Fruit fly (Drosophila melanogaster) whole organism, prepupa: Measurements from ENCODE around the gene CG3368.

Experiments used
- Blimp-1 ChIP-seq: fragments of 200-800 bp; sonication (Bioruptor generic); optimal IDR thresholded peaks from 3 replicates; lab custom pipeline; 2017; ENCODE audit warnings: missing biosample characterization, missing genetic modification characterization, mild to moderate bottlenecking, moderate library complexity, missing genetic modification reagents
- CG10669 ChIP-seq: fragments of 200-800 bp; sonication (Bioruptor generic); optimal IDR thresholded peaks from 3 replicates; lab custom pipeline; 2018; ENCODE audit warnings: missing biosample characterization, mild to moderate bottlenecking, missing genetic modification characterization, moderate library complexity
- CG11762 ChIP-seq: fragments of 200-800 bp; sonication (Bioruptor generic); optimal IDR thresholded peaks from 3 replicates; lab custom pipeline; 2016; ENCODE audit warnings: missing biosample characterization, missing genetic modification characterization; ENCODE audit not compliant: insufficient read depth
- CG15336 ChIP-seq: fragments of 200-800 bp; sonication (Bioruptor generic); IDR thresholded peaks from 2 replicates; pipeline ENCODE4 v1.3.6; 2022; ENCODE audit warnings: missing biosample characterization, missing genetic modification characterization
- CG1621 ChIP-seq: fragments of 200-800 bp; sonication (Bioruptor generic); optimal IDR thresholded peaks from 3 replicates; lab custom pipeline; 2018; ENCODE audit warnings: missing biosample characterization, mild to moderate bottlenecking, missing genetic modification characterization
- CG16779 ChIP-seq: fragments of 200-800 bp; sonication (Bioruptor generic); optimal IDR thresholded peaks from 3 replicates; lab custom pipeline; 2017; ENCODE audit warnings: missing biosample characterization, mild to moderate bottlenecking, missing genetic modification characterization
- CG3032 ChIP-seq: fragments of 200-800 bp; optimal IDR thresholded peaks from 2 replicates; lab custom pipeline; 2019; ENCODE audit warnings: missing biosample characterization, mild to moderate bottlenecking, missing genetic modification characterization, moderate library complexity
- CG31627 ChIP-seq: fragments of 200-800 bp; sonication (Bioruptor generic); optimal IDR thresholded peaks from 3 replicates; lab custom pipeline; 2016; ENCODE audit warnings: missing biosample characterization, missing genetic modification characterization
- CG3919 ChIP-seq: fragments of 200-800 bp; sonication (Bioruptor generic); optimal IDR thresholded peaks from 3 replicates; lab custom pipeline; 2016; ENCODE audit warnings: missing biosample characterization, missing genetic modification characterization
- CG4318 ChIP-seq: fragments of 200-800 bp; sonication (Bioruptor generic); optimal IDR thresholded peaks from 3 replicates; lab custom pipeline; 2017; ENCODE audit warnings: missing biosample characterization, mild to moderate bottlenecking, missing genetic modification characterization
- CG6276 ChIP-seq: fragments of 200-800 bp; sonication (Bioruptor generic); optimal IDR thresholded peaks from 2 replicates; lab custom pipeline; 2017; ENCODE audit warnings: missing biosample characterization, mild to moderate bottlenecking, missing genetic modification characterization
- CG6792 ChIP-seq: fragments of 200-800 bp; sonication (Bioruptor generic); optimal IDR thresholded peaks from 3 replicates; lab custom pipeline; 2016; ENCODE audit warnings: missing biosample characterization, missing genetic modification characterization
- CG6854 ChIP-seq: fragments of 200-800 bp; sonication (Bioruptor generic); optimal IDR thresholded peaks from 2 replicates; lab custom pipeline; 2017; ENCODE audit warnings: missing biosample characterization, mild to moderate bottlenecking, missing genetic modification characterization
- CG7368 ChIP-seq: fragments of 200-800 bp; sonication (Bioruptor generic); optimal IDR thresholded peaks from 3 replicates; lab custom pipeline; 2016; ENCODE audit warnings: missing biosample characterization, missing genetic modification characterization
- CG8119 ChIP-seq: fragments of 200-800 bp; sonication (Bioruptor generic); IDR thresholded peaks from 3 replicates; pipeline ENCODE4 v1.3.6; 2022; ENCODE audit warnings: missing biosample characterization, missing genetic modification characterization
- CG8319 ChIP-seq: fragments of 200-800 bp; sonication (Bioruptor generic); optimal IDR thresholded peaks from 3 replicates; lab custom pipeline; 2016; ENCODE audit warnings: missing biosample characterization, missing genetic modification characterization
- CG9139 ChIP-seq: fragments of 200-800 bp; sonication (Bioruptor generic); optimal IDR thresholded peaks from 3 replicates; lab custom pipeline; 2017; ENCODE audit warnings: missing biosample characterization, mild to moderate bottlenecking, missing genetic modification characterization
- Eip75B ChIP-seq: fragments of 200-800 bp; sonication (Bioruptor generic); optimal IDR thresholded peaks from 3 replicates; lab custom pipeline; 2016; ENCODE audit warnings: missing biosample characterization, missing genetic modification characterization
- Eip78C ChIP-seq: fragments of 200-800 bp; sonication (Bioruptor generic); peaks from one replicate; lab custom pipeline; 2016; ENCODE audit warnings: missing biosample characterization, missing genetic modification characterization
- Eip93F ChIP-seq: fragments of 200-800 bp; sonication (Bioruptor generic); optimal IDR thresholded peaks from 2 replicates; lab custom pipeline; 2016; ENCODE audit warnings: missing biosample characterization, mild to moderate bottlenecking, missing genetic modification characterization
- Ets96B ChIP-seq: fragments of 200-800 bp; optimal IDR thresholded peaks from 2 replicates; lab custom pipeline; 2019; ENCODE audit warnings: missing biosample characterization, mild to moderate bottlenecking, missing genetic modification characterization, moderate library complexity
- Hr4 ChIP-seq: fragments of 200-800 bp; sonication (Bioruptor generic); optimal IDR thresholded peaks from 3 replicates; lab custom pipeline; 2016; ENCODE audit warnings: missing biosample characterization, missing genetic modification characterization
- Lpt ChIP-seq: fragments of 200-800 bp; sonication (Bioruptor generic); optimal IDR thresholded peaks from 3 replicates; lab custom pipeline; 2016; ENCODE audit warnings: missing biosample characterization, missing genetic modification characterization
- Met ChIP-seq: fragments of 200-800 bp; sonication (Bioruptor generic); optimal IDR thresholded peaks from 3 replicates; lab custom pipeline; 2016; ENCODE audit warnings: missing biosample characterization, missing genetic modification characterization
- Smox ChIP-seq: fragments of 200-800 bp; sonication (Bioruptor generic); optimal IDR thresholded peaks from 3 replicates; lab custom pipeline; 2016; ENCODE audit warnings: missing biosample characterization, missing genetic modification characterization
- Sox102F ChIP-seq: fragments of 200-800 bp; sonication (Bioruptor generic); optimal IDR thresholded peaks from 2 replicates; lab custom pipeline; 2016; ENCODE audit warnings: missing biosample characterization, mild to moderate bottlenecking, missing genetic modification characterization
- Sox14 ChIP-seq: fragments of 200-800 bp; sonication (Bioruptor generic); optimal IDR thresholded peaks from 3 replicates; lab custom pipeline; 2016; ENCODE audit warnings: missing biosample characterization, missing genetic modification characterization
- Sox15 ChIP-seq: fragments of 200-800 bp; sonication (Bioruptor generic); optimal IDR thresholded peaks from 3 replicates; lab custom pipeline; 2016; ENCODE audit warnings: missing biosample characterization, missing genetic modification characterization
- achi ChIP-seq: fragments of 200-800 bp; sonication (Bioruptor generic); optimal IDR thresholded peaks from 3 replicates; lab custom pipeline; 2016; ENCODE audit warnings: missing biosample characterization, missing genetic modification characterization
- acj6 ChIP-seq: fragments of 200-800 bp; sonication (Bioruptor generic); optimal IDR thresholded peaks from 3 replicates; lab custom pipeline; 2016; ENCODE audit warnings: missing biosample characterization, missing genetic modification characterization
- cyc ChIP-seq: fragments of 200-800 bp; sonication (Bioruptor generic); optimal IDR thresholded peaks from 3 replicates; lab custom pipeline; 2016; ENCODE audit warnings: missing biosample characterization, missing genetic modification characterization
- dsx ChIP-seq: fragments of 200-800 bp; optimal IDR thresholded peaks from 3 replicates; lab custom pipeline; 2019; ENCODE audit warnings: missing biosample characterization, mild to moderate bottlenecking, missing genetic modification characterization, moderate library complexity; ENCODE audit not compliant: poor library complexity, severe bottlenecking
- eg ChIP-seq: fragments of 200-800 bp; sonication (Bioruptor generic); IDR thresholded peaks from 3 replicates; pipeline ENCODE4 v1.3.6; 2022; ENCODE audit warnings: missing biosample characterization, missing genetic modification characterization
- fd59A ChIP-seq: fragments of 200-800 bp; sonication (Bioruptor generic); optimal IDR thresholded peaks from 2 replicates; lab custom pipeline; 2017; ENCODE audit warnings: missing biosample characterization, mild to moderate bottlenecking, missing genetic modification characterization, missing genetic modification reagents
- fd85E ChIP-seq: fragments of 200-800 bp; sonication (Bioruptor generic); optimal IDR thresholded peaks from 3 replicates; lab custom pipeline; 2016; ENCODE audit warnings: missing biosample characterization, missing genetic modification characterization
- net ChIP-seq: fragments of 200-800 bp; sonication (Bioruptor generic); optimal IDR thresholded peaks from 3 replicates; lab custom pipeline; 2016; ENCODE audit warnings: missing biosample characterization, missing genetic modification characterization
- pdm3 ChIP-seq: fragments of 200-800 bp; sonication (Bioruptor generic); optimal IDR thresholded peaks from 3 replicates; lab custom pipeline; 2016; ENCODE audit warnings: missing biosample characterization, missing genetic modification characterization
- salr ChIP-seq, 2 experiments: fragments of 200-800 bp; sonication (Bioruptor generic); optimal IDR thresholded peaks; 3 replicates each; lab custom pipeline; 2016 to 2018; ENCODE audit warnings: missing biosample characterization in 2 of 2, missing genetic modification characterization in 2 of 2, mild to moderate bottlenecking in 1 of 2
- ss ChIP-seq, 2 experiments: fragments of 200-800 bp; sonication (Bioruptor generic); optimal IDR thresholded peaks; 2 replicates in 1 of 2; 3 replicates in 1 of 2; lab custom pipeline; 2017 to 2018; ENCODE audit warnings: mild to moderate bottlenecking in 2 of 2, missing biosample characterization in 2 of 2, missing genetic modification characterization in 2 of 2, moderate library complexity in 1 of 2
- svp ChIP-seq: fragments of 200-800 bp; sonication (Bioruptor generic); peaks from one replicate; lab custom pipeline; 2016; ENCODE audit warnings: missing biosample characterization, missing genetic modification characterization
- topi ChIP-seq: fragments of 200-800 bp; sonication (Bioruptor generic); optimal IDR thresholded peaks from 3 replicates; lab custom pipeline; 2016; ENCODE audit warnings: missing biosample characterization, missing genetic modification characterization
- vri ChIP-seq: fragments of 200-800 bp; sonication (Bioruptor generic); optimal IDR thresholded peaks from 3 replicates; lab custom pipeline; 2016; ENCODE audit warnings: missing biosample characterization, mild to moderate bottlenecking, missing genetic modification characterization

CG3368 gene

DNA sequence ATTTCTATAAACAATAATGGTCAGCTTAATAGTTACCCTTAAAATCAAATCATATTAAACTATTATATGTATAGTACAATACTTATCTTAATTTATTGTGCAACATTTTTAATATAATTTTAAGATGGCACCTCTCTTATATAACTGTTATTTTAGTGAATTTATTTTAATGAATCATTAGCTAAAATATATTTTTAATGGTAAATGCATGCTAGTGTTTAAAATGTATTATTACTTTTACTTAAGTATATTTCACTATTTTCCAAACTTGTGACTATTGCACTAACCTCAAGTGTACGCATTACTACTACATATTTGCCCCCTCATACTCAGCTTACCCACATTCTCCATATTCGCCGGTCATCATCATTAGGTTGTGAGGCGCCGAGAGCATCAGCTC, 37.3 kb upstream of the CG3368 start (continued):
- TF ChIP-seq CG6854 (GFP tag; lab: Kevin White, UChicago) (no peak), CG6792 (peak; percentile 25), Smox (GFP tag; lab: Kevin White, UChicago) (no peak), CG8119 (GFP tag; lab: Robert Waterston, UW) (peak; percentile 87), CG31627 (GFP tag; lab: Kevin White, UChicago) (no peak), CG3032 (peak; percentile 82), achi (GFP tag; lab: Kevin White, UChicago) (peak; percentile 68), fd85E (GFP tag; lab: Kevin White, UChicago) (no peak), CG8319 (GFP tag; lab: Kevin White, UChicago) (no peak), CG6276 (GFP tag; lab: Kevin White, UChicago) (peak; percentile 31)

DNA sequence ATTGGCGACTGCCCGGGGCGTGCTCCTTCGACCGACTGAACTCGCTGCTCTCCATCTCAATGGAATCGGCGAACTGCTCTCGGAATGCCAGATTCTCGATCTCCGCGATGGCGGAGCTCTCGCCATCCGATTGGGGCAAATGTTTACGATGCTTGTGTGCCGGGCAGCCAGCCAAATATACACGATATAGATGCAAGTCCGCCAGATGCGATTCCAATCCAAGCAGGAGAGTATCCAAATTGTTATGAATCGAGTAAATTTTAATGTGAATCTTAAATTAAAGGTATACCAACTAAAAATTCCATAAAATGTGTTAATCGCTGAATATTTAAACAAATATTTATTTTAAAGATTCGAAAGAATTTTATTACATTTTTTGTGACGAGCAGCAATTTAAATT, 35.7 kb upstream of the CG3368 start, which contains the start of gene CG5984:
Gene CG5984, minus strand, starts transcription at position 101 of the 400 bp plus-strand sequence.
- TF ChIP-seq svp (peak; percentile 17), CG11762 (no peak)

DNA sequence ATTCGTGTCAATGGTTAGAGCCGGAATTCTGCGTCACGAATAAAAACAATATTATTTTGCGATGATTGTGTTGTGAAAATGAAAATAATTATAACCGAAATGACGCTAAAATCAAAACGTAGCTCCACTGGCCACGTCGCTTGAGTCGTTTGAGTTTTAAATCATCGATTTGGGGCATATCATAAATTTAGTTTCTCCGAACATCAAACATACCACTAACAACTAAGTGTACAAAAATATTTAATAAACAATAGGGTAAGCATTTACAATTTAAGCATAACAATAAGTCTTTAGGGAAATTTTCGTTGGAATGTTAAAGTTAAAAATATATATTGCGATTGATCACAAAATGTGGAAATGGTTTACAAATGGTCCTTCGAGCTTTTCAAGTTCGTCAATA, 32.7 kb upstream of the CG3368 start, which contains the start of the genes TTLL6B and TfIIA-L:
Gene TTLL6B, minus strand, starts transcription at position 101 of the 400 bp plus-strand sequence.
Gene TfIIA-L, plus strand, starts transcription at position 206 of the 400 bp plus-strand sequence.
- TF ChIP-seq dsx (GFP tag; lab: Kevin White, UChicago) (no peak), pdm3 (GFP tag; lab: Kevin White, UChicago) (no peak), fd85E (GFP tag; lab: Kevin White, UChicago) (no peak), CG10669 (no peak), fd59A (GFP tag; lab: Kevin White, UChicago) (no peak), Lpt (GFP tag; lab: Kevin White, UChicago) (no peak), cyc (no peak), Met (no peak), CG6792 (no peak), ss (GFP tag; optimal IDR thresholded peaks at IDR 0.05; lab: Kevin White, UChicago) (no peak), CG8319 (GFP tag; lab: Kevin White, UChicago) (no peak)

DNA sequence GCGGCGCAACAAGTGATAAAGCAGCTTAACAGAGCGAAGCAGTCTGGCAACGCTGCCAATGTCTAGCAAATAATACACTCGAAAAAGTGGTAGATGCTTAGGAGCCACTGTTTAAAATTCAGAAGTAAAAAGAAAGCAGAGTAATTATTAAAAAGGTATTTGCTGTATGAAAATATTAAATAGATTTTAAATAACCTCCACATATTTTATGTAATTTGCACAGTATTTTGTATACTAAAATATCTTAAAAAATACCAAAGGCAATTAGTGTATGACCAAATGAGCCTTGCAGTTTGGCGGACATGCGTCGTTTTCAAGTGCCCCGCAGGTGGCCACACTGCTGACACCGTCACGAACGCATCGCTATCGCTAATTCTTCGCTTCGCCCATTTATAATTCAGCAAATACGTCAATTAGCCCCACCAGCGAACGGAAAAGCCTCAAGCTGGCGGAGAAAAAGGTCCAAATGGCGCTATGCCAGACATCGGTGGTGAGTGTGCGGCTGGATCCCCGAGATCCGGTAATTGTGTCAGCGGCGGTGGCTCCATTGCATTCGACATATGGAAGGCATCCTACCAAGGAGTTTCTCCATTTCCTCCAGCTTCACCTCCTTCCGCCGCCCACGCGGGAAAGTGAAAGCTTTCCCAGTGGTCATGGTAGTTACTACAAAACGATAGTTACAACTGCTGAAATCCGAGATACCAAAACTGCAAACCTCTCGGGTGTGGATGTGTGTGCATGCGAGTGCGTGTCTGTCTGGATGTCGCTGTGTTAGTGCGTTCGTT, 30.3 kb upstream of the CG3368 start, which contains the start of gene pll:
Gene pll, minus strand, starts transcription at position 47 of the 785 bp plus-strand sequence.
- TF ChIP-seq CG3032 = peak; percentile 80
- no peak for TF ChIP-seq CG1621 (tag; lab: Kevin White, UChicago)
- no peak for TF ChIP-seq Hr4 (GFP tag; lab: Kevin White, UChicago)
- peak; percentile 94 for TF ChIP-seq svp
- peak; percentile 89 for TF ChIP-seq CG3919 (GFP tag; lab: Kevin White, UChicago)
- TF ChIP-seq CG8119 (GFP tag; lab: Robert Waterston, UW) = peak; percentile 75
- no peak for TF ChIP-seq Eip75B (GFP tag; lab: Kevin White, UChicago)
- no peak for TF ChIP-seq vri (GFP tag; lab: Kevin White, UChicago)
- no peak for TF ChIP-seq Met
- TF ChIP-seq CG6276 (GFP tag; lab: Kevin White, UChicago) = no peak
- no peak for TF ChIP-seq CG8319 (GFP tag; lab: Kevin White, UChicago)
- peak; percentile 65 for TF ChIP-seq dsx (GFP tag; lab: Kevin White, UChicago)
- TF ChIP-seq Ets96B (tag; lab: Kevin White, UChicago) = peak; percentile 73
- no peak for TF ChIP-seq CG4318 (GFP tag; lab: Kevin White, UChicago)
- TF ChIP-seq CG10669 = peak; percentile 65
- no peak for TF ChIP-seq fd85E (GFP tag; lab: Kevin White, UChicago)
- TF ChIP-seq CG15336 (GFP tag; lab: Robert Waterston, UW) = peak; percentile 80
- TF ChIP-seq CG9139 (GFP tag; lab: Kevin White, UChicago) = no peak
- no peak for TF ChIP-seq CG7368 (GFP tag; lab: Kevin White, UChicago)
- TF ChIP-seq topi (GFP tag; lab: Kevin White, UChicago) = peak; percentile 73
- no peak for TF ChIP-seq CG16779 (tag; lab: Kevin White, UChicago)
- TF ChIP-seq eg (GFP tag; lab: Robert Waterston, UW) = peak; percentile 96
- TF ChIP-seq Sox15 (GFP tag; lab: Kevin White, UChicago) = peak; percentile 61
- TF ChIP-seq salr (GFP tag; optimal IDR thresholded peaks at IDR 0.05; lab: Kevin White, UChicago) = no peak
- peak; percentile 86 for TF ChIP-seq acj6 (GFP tag; lab: Kevin White, UChicago)
- peak; percentile 58 for TF ChIP-seq Eip93F (GFP tag; lab: Kevin White, UChicago)
- TF ChIP-seq Eip78C (GFP tag; lab: Kevin White, UChicago) = peak; percentile 92
- no peak for TF ChIP-seq Sox102F
- no peak for TF ChIP-seq pdm3 (GFP tag; lab: Kevin White, UChicago)
- peak; percentile 83 for TF ChIP-seq Sox14 (GFP tag; lab: Kevin White, UChicago)
- TF ChIP-seq net (GFP tag; lab: Kevin White, UChicago) = peak; percentile 64
- TF ChIP-seq Blimp-1 (GFP tag; lab: Kevin White, UChicago) = peak; percentile 36
- peak; percentile 54 for TF ChIP-seq Lpt (GFP tag; lab: Kevin White, UChicago)
